Fruit fly (Drosophila melanogaster): ENCODE results near the gene gl.
A peak's percentile ranks its signal among the peaks of the same experiment; 100 is the strongest.

The gl gene

dm6 chr3R:18389790-18390189, 17.3 kb upstream of the gl start, which contains the start of gene Vha100-4:
Gene Vha100-4, minus strand, starts transcription at chr3R:18389805.
- TF ChIP-seq CTCF (optimal IDR thresholded peaks at IDR 0.05) (no peak), CG8478 (optimal IDR thresholded peaks at IDR 0.05) (no peak)

- no peak for TF ChIP-seq CG8478 (optimal IDR thresholded peaks at IDR 0.05)
Measured at dm6 chr3R:18385593-18385992, 13.1 kb upstream of the gl start, which contains the start of gene cona. Gene cona, plus strand, starts transcription at chr3R:18385828.

dm6 chr3R:18384972-18385371, 12.4 kb upstream of the gl start, which contains the start of gene CG14309:
Gene CG14309, minus strand, starts transcription at chr3R:18385072.
- TF ChIP-seq CG8478 (optimal IDR thresholded peaks at IDR 0.05) (no peak), CTCF (optimal IDR thresholded peaks at IDR 0.05) (no peak)

- TF ChIP-seq CG8478 (optimal IDR thresholded peaks at IDR 0.05) (no peak), CTCF (optimal IDR thresholded peaks at IDR 0.05) (peak in 1 of 2 experiments; percentile 34)
Measured at dm6 chr3R:18381014-18381512, 8.5 kb upstream of the gl start, which contains the start of gene CG7675. Gene CG7675, minus strand, starts transcription at chr3R:18381178.

- no peak for TF ChIP-seq CTCF (optimal IDR thresholded peaks at IDR 0.05)
- no peak for TF ChIP-seq CG8478 (optimal IDR thresholded peaks at IDR 0.05)
Measured at dm6 chr3R:18380251-18380812, 7.8 kb upstream of the gl start.

- TF ChIP-seq CG8478 (optimal IDR thresholded peaks at IDR 0.05) (no peak), CTCF (optimal IDR thresholded peaks at IDR 0.05) (no peak)
Measured at dm6 chr3R:18371346-18371745, 1.2 kb downstream of the gl start.

- TF ChIP-seq CG8478 (optimal IDR thresholded peaks at IDR 0.05), result no peak
- TF ChIP-seq CTCF (optimal IDR thresholded peaks at IDR 0.05), result no peak
Measured at dm6 chr3R:18368595-18368994, 3.9 kb downstream of the gl start.

- TF ChIP-seq CG8478 (optimal IDR thresholded peaks at IDR 0.05) (no peak), CTCF (optimal IDR thresholded peaks at IDR 0.05) (no peak)
Measured at dm6 chr3R:18366644-18366985, 5.9 kb downstream of the gl start.

- no peak for TF ChIP-seq CG8478 (optimal IDR thresholded peaks at IDR 0.05)
- no peak for TF ChIP-seq CTCF (optimal IDR thresholded peaks at IDR 0.05)
Measured at dm6 chr3R:18365978-18366643, 6.4 kb downstream of the gl start, which contains the start of the genes WRNexo and Nup43. Gene WRNexo, minus strand, starts transcription at chr3R:18366162. Gene Nup43, plus strand, starts transcription at chr3R:18366638.

- TF ChIP-seq CG8478 (optimal IDR thresholded peaks at IDR 0.05), result no peak
- TF ChIP-seq CTCF (optimal IDR thresholded peaks at IDR 0.05), result no peak
Measured at dm6 chr3R:18361694-18362093, 10.8 kb downstream of the gl start, which contains the start of gene hmw. Gene hmw, plus strand, starts transcription at chr3R:18361994.

dm6 chr3R:18360630-18361260, 11.8 kb downstream of the gl start, which contains the start of gene CG15803:
Gene CG15803, minus strand, starts transcription at chr3R:18360728.
- TF ChIP-seq CTCF (optimal IDR thresholded peaks at IDR 0.05) (no peak), CG8478 (optimal IDR thresholded peaks at IDR 0.05) (no peak)

- TF ChIP-seq CTCF (optimal IDR thresholded peaks at IDR 0.05), result no peak
- TF ChIP-seq CG8478 (optimal IDR thresholded peaks at IDR 0.05), result no peak
Measured at dm6 chr3R:18355781-18356180, 16.8 kb downstream of the gl start.

- TF ChIP-seq CTCF (optimal IDR thresholded peaks at IDR 0.05) (no peak), CG8478 (optimal IDR thresholded peaks at IDR 0.05) (no peak)
Measured at dm6 chr3R:18338493-18338892, 34.0 kb downstream of the gl start.

dm6 chr3R:18328842-18329241, 43.7 kb downstream of the gl start, which contains the start of gene naz:
Gene naz, minus strand, starts transcription at chr3R:18328942.
- no peak for TF ChIP-seq CTCF (optimal IDR thresholded peaks at IDR 0.05)
- TF ChIP-seq CG8478 (optimal IDR thresholded peaks at IDR 0.05), result no peak
